Worm (Caenorhabditis elegans): ENCODE results near the gene F49C12.7.
A peak's percentile ranks its signal among the peaks of the same experiment; 100 is the strongest.

Gene F49C12.7

ce11 chrIV:9319080-9319479, 6.4 kb upstream of the F49C12.7 start, which contains the start of the genes F49C12.11 and nemt-1:
Gene F49C12.11 (plus strand): TSS chrIV:9319380.
Gene nemt-1 (minus strand): TSS chrIV:9319439.
- TF ChIP-seq jun-1 (tag; optimal IDR thresholded peaks at IDR 0.05) (no peak), unc-62 (GFP tag; optimal IDR thresholded peaks at IDR 0.05) (no peak), nhr-67 (tag; optimal IDR thresholded peaks at IDR 0.05) (no peak), ceh-28 (tag; optimal IDR thresholded peaks at IDR 0.05) (no peak), nhr-28 (tag; optimal IDR thresholded peaks at IDR 0.05) (no peak), mdl-1 (tag; optimal IDR thresholded peaks at IDR 0.05) (no peak)

- TF ChIP-seq nhr-12 (tag; optimal IDR thresholded peaks at IDR 0.05) (no peak), mdl-1 (tag; optimal IDR thresholded peaks at IDR 0.05) (no peak), ztf-4 (tag; optimal IDR thresholded peaks at IDR 0.05) (no peak), nhr-77 (tag; optimal IDR thresholded peaks at IDR 0.05) (no peak), fos-1 (tag; optimal IDR thresholded peaks at IDR 0.05) (no peak), unc-62 (GFP tag; optimal IDR thresholded peaks at IDR 0.05) (no peak)
Observed at ce11 chrIV:9318147-9318546, 5.4 kb upstream of the F49C12.7 start.

- TF ChIP-seq unc-62 (GFP tag; optimal IDR thresholded peaks at IDR 0.05) (no peak), pha-4 (tag; optimal IDR thresholded peaks at IDR 0.05) (peak; percentile 52), skn-1 (tag; optimal IDR thresholded peaks at IDR 0.05) (peak; percentile 99), ceh-82 (tag; optimal IDR thresholded peaks at IDR 0.05) (no peak), aly-2 (tag; optimal IDR thresholded peaks at IDR 0.05) (no peak), hmg-11 (tag; optimal IDR thresholded peaks at IDR 0.05) (peak; percentile 68), unc-39 (tag; optimal IDR thresholded peaks at IDR 0.05) (no peak), ztf-4 (tag; optimal IDR thresholded peaks at IDR 0.05) (no peak), eor-1 (tag; optimal IDR thresholded peaks at IDR 0.05) (no peak), nfya-1 (tag; optimal IDR thresholded peaks at IDR 0.05; ENCODE audit: insufficient read depth) (peak; percentile 56), mml-1 (tag; optimal IDR thresholded peaks at IDR 0.05) (no peak), lin-39 (tag; optimal IDR thresholded peaks at IDR 0.05) (peak; percentile 61), elt-2 (tag; optimal IDR thresholded peaks at IDR 0.05) (peak; percentile 24), nhr-12 (tag; optimal IDR thresholded peaks at IDR 0.05) (no peak), zag-1 (tag; optimal IDR thresholded peaks at IDR 0.05) (no peak), snpc-4 (tag; optimal IDR thresholded peaks at IDR 0.05) (peak; percentile 47), nhr-28 (tag; optimal IDR thresholded peaks at IDR 0.05) (no peak), lin-15B (tag; optimal IDR thresholded peaks at IDR 0.05) (peak; percentile 5), nhr-23 (tag; optimal IDR thresholded peaks at IDR 0.05) (no peak), egl-5 (tag; optimal IDR thresholded peaks at IDR 0.05) (peak; percentile 48), ceh-9 (tag; optimal IDR thresholded peaks at IDR 0.05) (no peak), nhr-237 (tag; optimal IDR thresholded peaks at IDR 0.05) (no peak), nhr-11 (tag; optimal IDR thresholded peaks at IDR 0.05) (no peak), nhr-43 (tag; optimal IDR thresholded peaks at IDR 0.05; ENCODE audit: poor library complexity, severe bottlenecking) (peak; percentile 8)
Observed at ce11 chrIV:9316068-9316681, 3.4 kb upstream of the F49C12.7 start, which contains the start of the genes F49C12.9 and rpn-7. Gene F49C12.9 (minus strand): TSS chrIV:9316215. Gene rpn-7 (plus strand): TSS chrIV:9316631.

ce11 chrIV:9310935-9311566, 1.7 kb downstream of the F49C12.7 start:
- TF ChIP-seq ceh-16 (tag; optimal IDR thresholded peaks at IDR 0.05) (no peak), lin-39 (tag; optimal IDR thresholded peaks at IDR 0.05) (no peak), ceh-82 (tag; optimal IDR thresholded peaks at IDR 0.05) (no peak), ztf-4 (tag; optimal IDR thresholded peaks at IDR 0.05) (no peak), nhr-77 (tag; optimal IDR thresholded peaks at IDR 0.05) (no peak), ama-1 (optimal IDR thresholded peaks at IDR 0.05) (no peak), nhr-25 (tag; optimal IDR thresholded peaks at IDR 0.05) (no peak), elt-2 (tag; optimal IDR thresholded peaks at IDR 0.05) (peak; percentile 89), pqm-1 (tag; optimal IDR thresholded peaks at IDR 0.05) (peak; percentile 73), nhr-43 (tag; optimal IDR thresholded peaks at IDR 0.05; ENCODE audit: poor library complexity, severe bottlenecking) (no peak), daf-12 (tag; optimal IDR thresholded peaks at IDR 0.05) (no peak), ZK546.5 (tag; optimal IDR thresholded peaks at IDR 0.05) (no peak), unc-39 (tag; optimal IDR thresholded peaks at IDR 0.05) (no peak), jun-1 (tag; optimal IDR thresholded peaks at IDR 0.05) (peak; percentile 57), pha-4 (tag; optimal IDR thresholded peaks at IDR 0.05) (peak; percentile 3), ceh-28 (tag; optimal IDR thresholded peaks at IDR 0.05) (no peak), lin-15B (tag; optimal IDR thresholded peaks at IDR 0.05) (no peak), fkh-10 (GFP tag; optimal IDR thresholded peaks at IDR 0.05) (no peak), eor-1 (tag; optimal IDR thresholded peaks at IDR 0.05) (no peak), nhr-12 (tag; optimal IDR thresholded peaks at IDR 0.05) (no peak)
